Worm (Caenorhabditis elegans) whole organism, midembryonic: ENCODE data around the gene cdr-6.
"Not testable (repeated sequence)": the region's sequence is repeated elsewhere in the genome, so short reads cannot be mapped to it uniquely, and the experiment has no call there.

Source experiments
- T22C8.4 ChIP-seq: fragments of 200-800 bp; sonication (Bioruptor generic); IDR thresholded peaks from 2 replicates; pipeline ENCODE4 v1.3.6; 2022; ENCODE audit warnings: missing genetic modification characterization, missing compliant biosample characterization
- cog-1 ChIP-seq: sonication (generic microtip); optimal IDR thresholded peaks from 2 replicates; lab custom pipeline; 2016; ENCODE audit warnings: missing genetic modification characterization, missing compliant biosample characterization
- flt-1 ChIP-seq: fragments of 200-800 bp; sonication (Bioruptor generic); IDR thresholded peaks from 2 replicates; pipeline ENCODE4 v1.3.6; 2022; ENCODE audit warnings: missing genetic modification characterization, missing compliant biosample characterization
- klf-2 ChIP-seq: fragments of 200-800 bp; sonication (Bioruptor generic); conservative IDR thresholded peaks from 2 replicates; pipeline ENCODE4 v1.3.6; 2022; ENCODE audit warnings: missing genetic modification reagents, missing genetic modification characterization, missing compliant biosample characterization
- med-1 ChIP-seq: sonication (generic microtip); optimal IDR thresholded peaks from 2 replicates; lab custom pipeline; 2017; ENCODE audit warnings: missing genetic modification characterization, mild to moderate bottlenecking, missing compliant biosample characterization, antibody characterized with exemption, missing genetic modification reagents; ENCODE audit not compliant: insufficient read depth
- ref-1 ChIP-seq: fragments of 200-800 bp; sonication (Bioruptor generic); conservative IDR thresholded peaks from 2 replicates; pipeline ENCODE4 v1.3.6; 2022; ENCODE audit warnings: missing genetic modification reagents, missing genetic modification characterization, missing compliant biosample characterization
- tab-1 ChIP-seq: fragments of 200-800 bp; sonication (Bioruptor generic); IDR thresholded peaks from 2 replicates; pipeline ENCODE4 v1.3.6; 2022; ENCODE audit warnings: missing genetic modification characterization, missing compliant biosample characterization
- ztf-23 ChIP-seq: fragments of 200-800 bp; sonication (Bioruptor generic); IDR thresholded peaks from 2 replicates; pipeline ENCODE4 v1.3.6; 2022; ENCODE audit warnings: missing genetic modification reagents, missing genetic modification characterization, missing compliant biosample characterization
- ztf-29 ChIP-seq: fragments of 200-800 bp; sonication (Bioruptor generic); IDR thresholded peaks from 2 replicates; pipeline ENCODE4 v1.3.6; 2022; ENCODE audit warnings: missing genetic modification reagents, missing genetic modification characterization, missing compliant biosample characterization

Gene cdr-6

ce11 chrV:12402355-12402754 is 11.1 kb downstream of the cdr-6 start, which contains the start of gene K01D12.8:
Gene K01D12.8 (plus strand): TSS chrV:12402655.
- TF ChIP-seq klf-2 (no peak), T22C8.4 (no peak), med-1 (GFP tag; lab: Kevin White, UChicago) (no peak)

ce11 chrV:12401383-12401782 is 12.1 kb downstream of the cdr-6 start, which contains the start of gene K01D12.7:
Gene K01D12.7 (minus strand): TSS chrV:12401483.
- TF ChIP-seq ztf-29 (no peak), ztf-23 (GFP tag; lab: Robert Waterston, UW) (no peak), klf-2 (no peak), cog-1 (tag; lab: Kevin White, UChicago) (no peak), tab-1 (no peak), med-1 (GFP tag; lab: Kevin White, UChicago) (no peak), T22C8.4 (no peak), flt-1 (GFP tag; lab: Robert Waterston, UW) (no peak), ref-1 (GFP tag; lab: Robert Waterston, UW) (no peak)

- TF ChIP-seq ref-1 (GFP tag; lab: Robert Waterston, UW): no peak
- TF ChIP-seq T22C8.4: no peak
- TF ChIP-seq cog-1 (tag; lab: Kevin White, UChicago): no peak
- no peak for TF ChIP-seq med-1 (GFP tag; lab: Kevin White, UChicago)
- no peak for TF ChIP-seq ztf-23 (GFP tag; lab: Robert Waterston, UW)
- TF ChIP-seq flt-1 (GFP tag; lab: Robert Waterston, UW): no peak
- no peak for TF ChIP-seq klf-2
- TF ChIP-seq tab-1: no peak
- TF ChIP-seq ztf-29: no peak
Observed at ce11 chrV:12400677-12401236, 12.7 kb downstream of the cdr-6 start, which contains the start of the genes K01D12.20 and miga-1. Gene K01D12.20 (minus strand): TSS chrV:12400814. Gene miga-1 (minus strand): TSS chrV:12400859.

- TF ChIP-seq ztf-23 (GFP tag; lab: Robert Waterston, UW) (no peak), cog-1 (tag; lab: Kevin White, UChicago) (no peak), med-1 (GFP tag; lab: Kevin White, UChicago) (no peak), ref-1 (GFP tag; lab: Robert Waterston, UW) (no peak)
Observed at ce11 chrV:12397545-12397944, 16.0 kb downstream of the cdr-6 start, which contains the start of gene K01D12.5. Gene K01D12.5 (plus strand): TSS chrV:12397845.

ce11 chrV:12395699-12396098 is 17.8 kb downstream of the cdr-6 start, which contains the start of gene twk-14:
Gene twk-14 (minus strand): TSS chrV:12395706.
- TF ChIP-seq T22C8.4 (no peak), cog-1 (tag; lab: Kevin White, UChicago) (no peak), tab-1 (no peak), ztf-29 (no peak), klf-2 (no peak), med-1 (GFP tag; lab: Kevin White, UChicago) (no peak), flt-1 (GFP tag; lab: Robert Waterston, UW) (no peak), ref-1 (GFP tag; lab: Robert Waterston, UW) (no peak), ztf-23 (GFP tag; lab: Robert Waterston, UW) (no peak)

- TF ChIP-seq klf-2 (no peak), ztf-29 (no peak), T22C8.4 (no peak)
Observed at ce11 chrV:12386154-12386553, 27.3 kb downstream of the cdr-6 start, which contains the start of gene K01D12.15. Gene K01D12.15 (plus strand): TSS chrV:12386454.

ce11 chrV:12377256-12377655 is 36.2 kb downstream of the cdr-6 start, which contains the start of gene K01D12.1:
Gene K01D12.1 (plus strand): TSS chrV:12377556.
- TF ChIP-seq klf-2 (no peak), ref-1 (GFP tag; lab: Robert Waterston, UW) (no peak), ztf-23 (GFP tag; lab: Robert Waterston, UW) (no peak), ztf-29 (no peak), cog-1 (tag; lab: Kevin White, UChicago) (no peak), T22C8.4 (no peak), flt-1 (GFP tag; lab: Robert Waterston, UW) (no peak), tab-1 (no peak), med-1 (GFP tag; lab: Kevin White, UChicago) (no peak)

- not testable (repeated sequence) for TF ChIP-seq klf-2; ref-1 (GFP tag; lab: Robert Waterston, UW); T22C8.4
Observed at ce11 chrV:12374252-12374651, 39.2 kb downstream of the cdr-6 start, which contains the start of gene F23H12.10. Gene F23H12.10 (minus strand): TSS chrV:12374263.

ce11 chrV:12371386-12371785 is 42.1 kb downstream of the cdr-6 start, which contains the start of gene F23H12.7:
Gene F23H12.7 (plus strand): TSS chrV:12371686.
- TF ChIP-seq med-1 (GFP tag; lab: Kevin White, UChicago): no peak
- TF ChIP-seq ztf-29: no peak
- TF ChIP-seq cog-1 (tag; lab: Kevin White, UChicago): no peak
- no peak for TF ChIP-seq ref-1 (GFP tag; lab: Robert Waterston, UW)
- no peak for TF ChIP-seq T22C8.4
- TF ChIP-seq klf-2: no peak
- TF ChIP-seq ztf-23 (GFP tag; lab: Robert Waterston, UW): no peak
- TF ChIP-seq tab-1: no peak
- no peak for TF ChIP-seq flt-1 (GFP tag; lab: Robert Waterston, UW)

ce11 chrV:12369437-12369836 is 44.1 kb downstream of the cdr-6 start, which contains the start of gene gcy-13:
Gene gcy-13 (minus strand): TSS chrV:12369537.
- TF ChIP-seq cog-1 (tag; lab: Kevin White, UChicago) (no peak), klf-2 (no peak), ztf-29 (no peak), flt-1 (GFP tag; lab: Robert Waterston, UW) (no peak), ztf-23 (GFP tag; lab: Robert Waterston, UW) (no peak), med-1 (GFP tag; lab: Kevin White, UChicago) (no peak), tab-1 (no peak), ref-1 (GFP tag; lab: Robert Waterston, UW) (no peak), T22C8.4 (no peak)
